Fruit fly (Drosophila melanogaster) whole organism, adult: ENCODE results near the gene ort.

Experiments used
- Mnt ChIP-seq: fragments of 200-800 bp; sonication (Bioruptor generic); optimal IDR thresholded peaks from 2 replicates; lab custom pipeline; 2016; ENCODE audit warnings: missing biosample characterization, mild to moderate bottlenecking, missing genetic modification characterization
- kay ChIP-seq: fragments of 200-800 bp; sonication (Bioruptor generic); peaks from one replicate; lab custom pipeline; 2016; ENCODE audit warnings: missing biosample characterization, missing genetic modification characterization, borderline replicate concordance

DNA sequence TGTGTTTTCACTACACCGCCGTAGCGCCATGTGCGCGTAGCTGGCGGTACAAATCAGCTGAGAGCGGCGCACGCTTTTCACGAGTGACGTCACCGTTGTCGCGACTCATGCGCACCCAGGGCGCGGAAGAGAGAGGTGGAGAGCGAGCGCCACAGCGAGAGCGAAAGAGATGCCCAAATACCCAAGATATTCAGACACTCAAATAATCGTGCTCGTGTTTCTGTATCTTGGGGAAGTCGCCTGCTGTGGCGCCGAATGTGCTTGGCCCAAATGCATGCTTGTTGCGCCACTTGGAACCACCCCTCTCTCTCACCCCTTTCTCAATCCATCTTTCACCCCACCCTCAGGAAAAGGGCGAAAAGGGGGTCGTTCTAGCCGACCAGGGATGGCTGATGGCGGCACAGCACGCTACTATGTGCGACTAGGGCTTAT lies 26.8 kb upstream of the ort start, which contains the start of gene CG6231:
- TF ChIP-seq Mnt (GFP tag; lab: Kevin White, UChicago) (peak; percentile 76), kay (GFP tag; lab: Kevin White, UChicago) (no peak)
